Worm (Caenorhabditis elegans): ENCODE measurements around the gene C14B1.2.

Gene C14B1.2

DNA sequence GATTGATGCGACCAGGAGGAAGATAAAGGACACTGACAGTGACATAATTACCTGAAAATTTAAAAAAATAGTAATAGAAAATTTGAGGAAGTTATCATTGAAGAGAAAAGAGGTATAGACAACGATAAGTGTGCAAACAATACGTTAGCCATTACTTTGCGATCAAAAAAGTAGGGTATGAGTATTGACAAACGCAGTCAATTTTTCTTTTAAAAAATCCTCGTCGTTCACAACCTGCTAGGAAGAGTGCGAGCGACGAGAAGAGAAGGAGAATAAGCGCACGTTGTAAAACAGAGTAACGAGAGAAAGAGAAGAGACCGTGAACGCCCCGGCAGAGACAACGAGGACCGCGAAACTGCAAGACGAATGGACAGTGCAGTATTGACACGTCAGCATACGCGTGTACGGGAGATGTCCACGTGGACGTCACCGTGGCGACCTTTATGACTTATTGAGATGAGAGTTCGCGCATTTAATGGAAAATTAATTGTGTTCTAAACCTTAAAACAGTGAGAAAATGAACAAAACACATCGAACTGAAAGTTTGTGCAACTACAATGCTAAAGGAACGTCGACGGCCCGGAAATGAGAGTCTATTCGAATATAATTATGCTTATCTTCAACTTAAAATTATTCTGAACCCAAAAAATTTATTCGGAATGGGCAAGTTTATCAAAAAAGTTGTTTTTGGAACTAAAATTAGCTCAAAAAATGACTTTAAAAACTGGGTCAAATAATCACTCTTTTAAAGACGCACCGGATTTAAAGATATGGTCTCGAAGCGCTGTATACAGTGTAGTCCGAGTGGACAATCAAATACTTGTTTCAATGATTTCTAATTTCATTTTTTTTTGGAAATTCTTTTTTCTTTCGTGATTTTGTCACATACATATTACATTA, at the start of gene C14B1.2, which contains the start of gene pdi-1 (continued):
- TF ChIP-seq gei-17 (GFP tag; optimal IDR thresholded peaks at IDR 0.05): no peak
- TF ChIP-seq ztf-28 (GFP tag; IDR thresholded peaks at IDR 0.05): no peak
- TF ChIP-seq ztf-18 (tag; optimal IDR thresholded peaks at IDR 0.05): peak; percentile 79
- TF ChIP-seq Y67H2A.10 (GFP tag; conservative IDR thresholded peaks at IDR 0.05): no peak
- TF ChIP-seq lag-1 (GFP tag; IDR thresholded peaks at IDR 0.05): no peak
- no peak for TF ChIP-seq chd-7 (tag; optimal IDR thresholded peaks at IDR 0.05)
- TF ChIP-seq nhr-27 (tag; optimal IDR thresholded peaks at IDR 0.05): no peak
- TF ChIP-seq F57A8.1 (GFP tag; optimal IDR thresholded peaks at IDR 0.05): no peak
- TF ChIP-seq hmg-1.2 (GFP tag; IDR thresholded peaks at IDR 0.05): peak; percentile 56
- no peak for TF ChIP-seq zim-3 (tag; optimal IDR thresholded peaks at IDR 0.05)
- TF ChIP-seq cebp-2 (GFP tag; IDR thresholded peaks at IDR 0.05): no peak
- peak; percentile 53; the same call in 1 of the 2 replicates for TF ChIP-seq lin-26 (GFP tag; IDR thresholded peaks at IDR 0.05)
- TF ChIP-seq snpc-1.3 (tag; optimal IDR thresholded peaks at IDR 0.05; ENCODE audit: insufficient read depth): no peak
- 0 out of 2 replicates have a peak, but pooled peaks have one; percentile 22 for TF ChIP-seq F37B4.10 (GFP tag; IDR thresholded peaks at IDR 0.05)
- TF ChIP-seq T07F8.4 (tag; optimal IDR thresholded peaks at IDR 0.05): no peak
- no peak for TF ChIP-seq ztf-6 (GFP tag; IDR thresholded peaks at IDR 0.05)
- TF ChIP-seq tlf-1 (GFP tag; optimal IDR thresholded peaks at IDR 0.05): no peak
- TF ChIP-seq T26A5.8 (tag; optimal IDR thresholded peaks at IDR 0.05): no peak
- no peak for TF ChIP-seq Y53F4B.3 (GFP tag; IDR thresholded peaks at IDR 0.05)
- no peak for TF ChIP-seq ztf-22 (GFP tag; optimal IDR thresholded peaks at IDR 0.05)
- TF ChIP-seq tbp1 (GFP tag; optimal IDR thresholded peaks at IDR 0.05): peak; percentile 6
- no peak for TF ChIP-seq bed-2 (GFP tag; IDR thresholded peaks at IDR 0.05)
- TF ChIP-seq lin-54 (GFP tag; optimal IDR thresholded peaks at IDR 0.05): peak; percentile 55
- no peak for TF ChIP-seq C17E4.6 (GFP tag; IDR thresholded peaks at IDR 0.05)
- TF ChIP-seq lin-40 (tag; optimal IDR thresholded peaks at IDR 0.05): peak; percentile 51
- TF ChIP-seq attf-6 (GFP tag; IDR thresholded peaks at IDR 0.05): 0 out of 2 replicates have a peak, but pooled peaks have one; percentile 12
- TF ChIP-seq cebp-1 (GFP tag; IDR thresholded peaks at IDR 0.05): 0 out of 2 replicates have a peak, but pooled peaks have one; percentile 52
- peak; percentile 61 for TF ChIP-seq cebp-1 (tag; optimal IDR thresholded peaks at IDR 0.05)
- no peak for TF ChIP-seq fkh-3 (tag; optimal IDR thresholded peaks at IDR 0.05)
- no peak for TF ChIP-seq Y95B8A.8 (GFP tag; IDR thresholded peaks at IDR 0.05)
- no peak for TF ChIP-seq egl-44 (GFP tag; IDR thresholded peaks at IDR 0.05)
- no peak for TF ChIP-seq die-1 (tag; optimal IDR thresholded peaks at IDR 0.05)
- TF ChIP-seq F10E7.11 (tag; optimal IDR thresholded peaks at IDR 0.05): no peak

DNA sequence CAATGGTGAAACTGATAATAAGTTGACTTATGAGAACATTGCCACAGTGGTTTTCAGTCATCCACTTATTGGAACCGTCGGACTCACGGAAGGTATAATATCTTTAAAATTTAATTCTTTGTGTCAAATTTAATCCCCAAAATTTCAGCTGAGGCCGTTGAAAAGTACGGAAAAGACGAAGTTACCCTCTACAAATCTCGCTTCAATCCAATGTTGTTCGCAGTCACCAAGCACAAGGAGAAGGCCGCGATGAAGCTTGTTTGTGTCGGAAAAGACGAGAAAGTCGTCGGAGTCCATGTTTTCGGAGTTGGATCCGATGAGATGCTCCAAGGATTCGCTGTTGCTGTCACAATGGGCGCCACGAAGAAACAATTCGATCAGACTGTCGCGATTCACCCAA, 49.6 kb upstream of the C14B1.2 start:
- TF ChIP-seq egl-18 (GFP tag; IDR thresholded peaks at IDR 0.05): 0 out of 2 replicates have a peak, but pooled peaks have one; percentile 11
- TF ChIP-seq ztf-25 (GFP tag; IDR thresholded peaks at IDR 0.05): no peak

DNA sequence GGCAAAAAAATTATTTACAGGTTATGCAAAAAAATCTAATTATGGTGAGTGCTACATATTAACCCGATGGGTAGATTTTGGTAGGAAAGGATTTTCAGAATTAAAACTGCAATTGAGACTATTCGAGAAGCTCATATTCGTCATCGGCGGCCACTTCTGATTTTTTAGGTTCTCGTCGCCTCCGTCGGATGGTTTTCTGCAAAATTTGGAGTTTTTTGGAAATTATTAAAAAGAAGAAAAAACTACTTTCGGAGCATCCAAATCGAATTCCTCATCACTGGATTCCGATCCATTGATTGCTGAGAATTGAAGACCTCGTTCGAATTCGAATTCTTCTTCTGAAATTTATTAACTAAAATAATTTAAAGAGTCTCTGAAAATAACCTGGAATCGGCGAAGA, 49.1 kb upstream of the C14B1.2 start:
- peak; percentile 46 for TF ChIP-seq dpff-1 (tag; optimal IDR thresholded peaks at IDR 0.05)
- TF ChIP-seq pbrm-1 (GFP tag; IDR thresholded peaks at IDR 0.05): peak; percentile 22; the same call in 1 of the 2 replicates
- TF ChIP-seq let-607 (tag; optimal IDR thresholded peaks at IDR 0.05): no peak
- TF ChIP-seq F52B5.7 (tag; optimal IDR thresholded peaks at IDR 0.05): no peak
- peak; percentile 26 for TF ChIP-seq madf-6 (GFP tag; IDR thresholded peaks at IDR 0.05)
- TF ChIP-seq ztf-3 (GFP tag; optimal IDR thresholded peaks at IDR 0.05): no peak
- no peak for TF ChIP-seq ztf-25 (GFP tag; IDR thresholded peaks at IDR 0.05)
- peak; percentile 18 for TF ChIP-seq lin-40 (tag; optimal IDR thresholded peaks at IDR 0.05)
- no peak for TF ChIP-seq madf-10 (tag; optimal IDR thresholded peaks at IDR 0.05)
- TF ChIP-seq hmg-20 (GFP tag; IDR thresholded peaks at IDR 0.05): no peak
- TF ChIP-seq ztf-6 (GFP tag; IDR thresholded peaks at IDR 0.05): no peak
- no peak for TF ChIP-seq ztf-28 (GFP tag; IDR thresholded peaks at IDR 0.05)
- TF ChIP-seq F33H1.4 (GFP tag; IDR thresholded peaks at IDR 0.05): no peak
- no peak for TF ChIP-seq unc-62 (GFP tag; optimal IDR thresholded peaks at IDR 0.05)
- TF ChIP-seq nfyb-1 (GFP tag; IDR thresholded peaks at IDR 0.05): peak; percentile 65; the same call in 1 of the 2 replicates
- no peak for TF ChIP-seq C17E4.6 (GFP tag; IDR thresholded peaks at IDR 0.05)

All from whole organism, young adult.